Worm (Caenorhabditis elegans): ENCODE data around the gene ZC239.21.

ce11 chrII:3208679-3209078 is 1.9 kb downstream of the ZC239.21 start, which contains the start of gene sdz-35:
- TF ChIP-seq unc-130 (GFP tag; optimal IDR thresholded peaks at IDR 0.05) (no peak), daf-8 (GFP tag; IDR thresholded peaks at IDR 0.05) (no peak), lin-39 (tag; optimal IDR thresholded peaks at IDR 0.05) (no peak), R02D3.7 (tag; optimal IDR thresholded peaks at IDR 0.05) (no peak), aly-2 (tag; optimal IDR thresholded peaks at IDR 0.05) (no peak), attf-4 (tag; optimal IDR thresholded peaks at IDR 0.05) (no peak), lsy-2 (tag; optimal IDR thresholded peaks at IDR 0.05) (no peak), nhr-25 (tag; optimal IDR thresholded peaks at IDR 0.05; ENCODE audit: borderline replicate concordance, insufficient read depth) (no peak), egl-27 (tag; optimal IDR thresholded peaks at IDR 0.05) (no peak), madf-5 (GFP tag; IDR thresholded peaks at IDR 0.05) (no peak), nhr-237 (tag; optimal IDR thresholded peaks at IDR 0.05) (no peak)

Measured in whole organism, L4 larva.